Worm (Caenorhabditis elegans): ENCODE results near the gene tbb-6.

ce11 chrV:12303453-12304077, 42.2 kb downstream of the tbb-6 start:
- peak; percentile 87 for TF ChIP-seq ama-1 (optimal IDR thresholded peaks at IDR 0.05)
- TF ChIP-seq pes-1 (GFP tag; IDR thresholded peaks at IDR 0.05) = peak; percentile 99
- TF ChIP-seq hmg-4 (GFP tag; optimal IDR thresholded peaks at IDR 0.05) = peak; percentile 100
- peak; percentile 100 for TF ChIP-seq scrt-1 (GFP tag; IDR thresholded peaks at IDR 0.05)
- TF ChIP-seq B0310.2 (tag; optimal IDR thresholded peaks at IDR 0.05) = peak; percentile 100
- TF ChIP-seq ets-7 (tag; optimal IDR thresholded peaks at IDR 0.05) = peak; percentile 99
- peak; percentile 100 for TF ChIP-seq aly-1 (tag; optimal IDR thresholded peaks at IDR 0.05)
- TF ChIP-seq tra-4 (tag; optimal IDR thresholded peaks at IDR 0.05) = peak; percentile 99
- peak; percentile 100 for TF ChIP-seq tbx-11 (GFP tag; IDR thresholded peaks at IDR 0.05)
- peak; percentile 100 for TF ChIP-seq F13C5.2 (tag; optimal IDR thresholded peaks at IDR 0.05)
- peak; percentile 98 for TF ChIP-seq ceh-36 (tag; optimal IDR thresholded peaks at IDR 0.05)
